Fruit fly (Drosophila melanogaster) whole organism, embryonic: ENCODE results near the gene Chpf.

Experiments used
- Atf3 ChIP-seq: fragments of 200-800 bp; sonication (Bioruptor generic); optimal IDR thresholded peaks from 3 replicates; lab custom pipeline; 2016; ENCODE audit warnings: missing biosample characterization, missing genetic modification characterization
- BtbVII ChIP-seq: fragments of 200-800 bp; sonication (Bioruptor generic); optimal IDR thresholded peaks from 3 replicates; lab custom pipeline; 2017; ENCODE audit warnings: missing biosample characterization, mild to moderate bottlenecking, missing genetic modification characterization
- CG10959 ChIP-seq: fragments of 200-800 bp; sonication (Bioruptor generic); IDR thresholded peaks from 2 replicates; pipeline ENCODE4 v1.3.6; 2022; ENCODE audit warnings: missing biosample characterization, missing genetic modification characterization
- CG12744 ChIP-seq: fragments of 200-800 bp; sonication (Bioruptor generic); optimal IDR thresholded peaks from 2 replicates; lab custom pipeline; 2016; ENCODE audit warnings: missing biosample characterization, missing genetic modification characterization
- CG13123 ChIP-seq: fragments of 200-800 bp; sonication (Bioruptor generic); optimal IDR thresholded peaks from 2 replicates; lab custom pipeline; 2016; ENCODE audit warnings: missing biosample characterization, missing genetic modification characterization
- CG14710 ChIP-seq: fragments of 200-800 bp; sonication (Bioruptor generic); optimal IDR thresholded peaks from 3 replicates; lab custom pipeline; 2019; ENCODE audit warnings: missing biosample characterization, mild to moderate bottlenecking, missing genetic modification characterization, moderate library complexity
- CG14965 ChIP-seq: fragments of 200-800 bp; sonication (Bioruptor generic); optimal IDR thresholded peaks from 2 replicates; lab custom pipeline; 2016; ENCODE audit warnings: missing biosample characterization, missing genetic modification characterization, borderline replicate concordance
- CG18011 ChIP-seq: fragments of 200-800 bp; sonication (Bioruptor generic); optimal IDR thresholded peaks from 2 replicates; lab custom pipeline; 2017; ENCODE audit warnings: missing biosample characterization, missing genetic modification characterization, mild to moderate bottlenecking, moderate library complexity, missing genotype
- CG1832 ChIP-seq: fragments of 200-800 bp; sonication (Bioruptor generic); optimal IDR thresholded peaks from 2 replicates; lab custom pipeline; 2017; ENCODE audit warnings: missing biosample characterization, mild to moderate bottlenecking, missing genetic modification characterization, inconsistent platforms
- CG30403 ChIP-seq: fragments of 200-800 bp; sonication (Bioruptor generic); optimal IDR thresholded peaks from 3 replicates; lab custom pipeline; 2016; ENCODE audit warnings: missing biosample characterization, missing genetic modification characterization
- CG31388 ChIP-seq: fragments of 200-800 bp; sonication (Bioruptor generic); optimal IDR thresholded peaks from 2 replicates; lab custom pipeline; 2016; ENCODE audit warnings: missing biosample characterization, missing genetic modification characterization
- CG31441 ChIP-seq: fragments of 200-800 bp; sonication (Bioruptor generic); IDR thresholded peaks from 2 replicates; pipeline ENCODE4 v1.3.6; 2022; ENCODE audit warnings: missing biosample characterization, missing genetic modification characterization
- CG32772 ChIP-seq: fragments of 200-800 bp; sonication (Bioruptor generic); IDR thresholded peaks from 2 replicates; pipeline ENCODE4 v1.3.6; 2022; ENCODE audit warnings: missing biosample characterization, missing genetic modification characterization
- CG4404 ChIP-seq: fragments of 200-800 bp; sonication (Bioruptor generic); IDR thresholded peaks from 2 replicates; pipeline ENCODE4 v1.3.6; 2022; ENCODE audit warnings: missing biosample characterization, missing genetic modification characterization
- CG5180 ChIP-seq: fragments of 200-800 bp; sonication (Bioruptor generic); optimal IDR thresholded peaks from 3 replicates; lab custom pipeline; 2017; ENCODE audit warnings: missing biosample characterization, missing genetic modification characterization, mild to moderate bottlenecking, moderate library complexity, missing genetic modification reagents
- CG6813 ChIP-seq: fragments of 200-800 bp; sonication (Bioruptor generic); optimal IDR thresholded peaks from 2 replicates; lab custom pipeline; 2017; ENCODE audit warnings: missing biosample characterization, missing genetic modification characterization, mild to moderate bottlenecking, moderate library complexity, missing genetic modification reagents
- CG7987 ChIP-seq: fragments of 200-800 bp; sonication (Bioruptor generic); optimal IDR thresholded peaks from 2 replicates; lab custom pipeline; 2018; ENCODE audit warnings: missing biosample characterization, mild to moderate bottlenecking, missing genetic modification characterization, moderate library complexity
- CG9876 ChIP-seq: fragments of 200-800 bp; sonication (Bioruptor generic); optimal IDR thresholded peaks from 2 replicates; lab custom pipeline; 2016; ENCODE audit warnings: missing biosample characterization, missing genetic modification characterization
- E2f2 ChIP-seq: fragments of 200-800 bp; sonication (Bioruptor generic); IDR thresholded peaks from 2 replicates; pipeline ENCODE4 v1.3.6; 2022; ENCODE audit warnings: missing biosample characterization, missing genetic modification characterization
- Fer1 ChIP-seq: fragments of 200-800 bp; sonication (Bioruptor generic); optimal IDR thresholded peaks from 2 replicates; lab custom pipeline; 2017; ENCODE audit warnings: missing biosample characterization, mild to moderate bottlenecking, missing genetic modification characterization
- H2.0 ChIP-seq: fragments of 200-800 bp; sonication (Bioruptor generic); IDR thresholded peaks from 2 replicates; pipeline ENCODE4 v1.3.6; 2022; ENCODE audit warnings: missing biosample characterization, missing genetic modification characterization
- Lhr ChIP-seq: fragments of 200-800 bp; sonication (Bioruptor generic); optimal IDR thresholded peaks from 3 replicates; lab custom pipeline; 2017; ENCODE audit warnings: mild to moderate bottlenecking, missing biosample characterization, missing genetic modification reagents, missing genetic modification characterization
- Myb ChIP-seq: fragments of 200-800 bp; sonication (Bioruptor generic); optimal IDR thresholded peaks from 2 replicates; lab custom pipeline; 2016; ENCODE audit warnings: missing biosample characterization, missing genetic modification characterization
- Neu2 ChIP-seq: fragments of 200-800 bp; sonication (Bioruptor generic); optimal IDR thresholded peaks from 3 replicates; lab custom pipeline; 2016; ENCODE audit warnings: missing biosample characterization, missing genetic modification characterization, borderline replicate concordance
- PHDP ChIP-seq: fragments of 200-800 bp; sonication (Bioruptor generic); optimal IDR thresholded peaks from 3 replicates; lab custom pipeline; 2018; ENCODE audit warnings: missing biosample characterization, mild to moderate bottlenecking, missing genetic modification characterization, moderate library complexity
- Sox102F ChIP-seq: fragments of 200-800 bp; sonication (Bioruptor generic); optimal IDR thresholded peaks from 2 replicates; lab custom pipeline; 2018; ENCODE audit warnings: missing biosample characterization, mild to moderate bottlenecking, missing genetic modification characterization, moderate library complexity
- Spps ChIP-seq: fragments of 200-800 bp; sonication (Bioruptor generic); optimal IDR thresholded peaks from 2 replicates; lab custom pipeline; 2018; ENCODE audit warnings: missing biosample characterization, mild to moderate bottlenecking, missing genetic modification characterization
- TFAM ChIP-seq: fragments of 200-800 bp; sonication (Bioruptor generic); optimal IDR thresholded peaks from 2 replicates; lab custom pipeline; 2017; ENCODE audit warnings: missing biosample characterization, missing genetic modification characterization, inconsistent platforms
- YL-1 ChIP-seq: fragments of 200-800 bp; sonication (Bioruptor generic); optimal IDR thresholded peaks from 3 replicates; lab custom pipeline; 2017; ENCODE audit warnings: missing biosample characterization, mild to moderate bottlenecking, missing genetic modification characterization
- al ChIP-seq: fragments of 200-800 bp; sonication (Bioruptor generic); IDR thresholded peaks from 2 replicates; pipeline ENCODE4 v1.3.6; 2022; ENCODE audit warnings: missing biosample characterization, missing genetic modification characterization
- amos ChIP-seq: fragments of 200-800 bp; sonication (Bioruptor generic); IDR thresholded peaks from 2 replicates; pipeline ENCODE4 v1.3.6; 2022; ENCODE audit warnings: missing biosample characterization, missing genetic modification characterization; ENCODE audit not compliant: partially characterized antibody
- aop ChIP-seq: fragments of 200-800 bp; sonication (Bioruptor generic); IDR thresholded peaks from 2 replicates; pipeline ENCODE4 v1.3.6; 2022; ENCODE audit warnings: missing biosample characterization, missing genetic modification characterization
- az2 ChIP-seq: fragments of 200-800 bp; sonication (Bioruptor generic); optimal IDR thresholded peaks from 3 replicates; lab custom pipeline; 2016; ENCODE audit warnings: missing biosample characterization, missing genetic modification characterization
- caup ChIP-seq: fragments of 200-800 bp; sonication (Bioruptor generic); optimal IDR thresholded peaks from 3 replicates; lab custom pipeline; 2017; ENCODE audit warnings: missing biosample characterization, mild to moderate bottlenecking, missing genetic modification characterization, moderate library complexity; ENCODE audit not compliant: severe bottlenecking
- chif ChIP-seq, 2 experiments: fragments of 200-800 bp; sonication (Bioruptor generic); optimal IDR thresholded peaks; 3 replicates each; lab custom pipeline; 2016; ENCODE audit warnings: missing biosample characterization in 2 of 2, missing genetic modification characterization in 2 of 2
- disco-r ChIP-seq: fragments of 200-800 bp; sonication (Bioruptor generic); optimal IDR thresholded peaks from 2 replicates; lab custom pipeline; 2016; ENCODE audit warnings: missing biosample characterization, missing genetic modification characterization
- eve ChIP-seq, 2 experiments: fragments of >200 bp; optimal IDR thresholded peaks; 2 replicates each; lab custom pipeline; 2017; ENCODE audit warnings: missing biosample characterization in 2 of 2, missing genetic modification characterization in 2 of 2
- ham ChIP-seq: fragments of 200-800 bp; sonication (Bioruptor generic); IDR thresholded peaks from 2 replicates; pipeline ENCODE4 v1.3.6; 2022; ENCODE audit warnings: missing biosample characterization, missing genetic modification characterization
- her ChIP-seq: fragments of 200-800 bp; sonication (Bioruptor generic); optimal IDR thresholded peaks from 2 replicates; lab custom pipeline; 2016; ENCODE audit warnings: missing biosample characterization, missing genetic modification characterization
- kah ChIP-seq: fragments of 200-800 bp; sonication (Bioruptor generic); optimal IDR thresholded peaks from 2 replicates; lab custom pipeline; 2018; ENCODE audit warnings: missing biosample characterization, mild to moderate bottlenecking, missing genetic modification characterization
- kay ChIP-seq: fragments of 200-800 bp; sonication (Bioruptor generic); optimal IDR thresholded peaks from 2 replicates; lab custom pipeline; 2016; ENCODE audit warnings: missing biosample characterization, missing genetic modification characterization
- phol ChIP-seq: fragments of 200-800 bp; sonication (Bioruptor generic); optimal IDR thresholded peaks from 3 replicates; lab custom pipeline; 2018; ENCODE audit warnings: missing biosample characterization, mild to moderate bottlenecking, missing genetic modification characterization, moderate library complexity
- pnt ChIP-seq: fragments of 200-800 bp; sonication (Bioruptor generic); optimal IDR thresholded peaks from 3 replicates; lab custom pipeline; 2016; ENCODE audit warnings: missing biosample characterization, missing genetic modification characterization
- prd ChIP-seq, 3 experiments: fragments of >200 bp in 2 of 3; fragments of 200-800 bp in 1 of 3; sonication (Bioruptor generic) in 1 of 3; optimal IDR thresholded peaks in 2 of 3; IDR thresholded peaks in 1 of 3; 2 replicates in 2 of 3; 3 replicates in 1 of 3; pipeline versions ENCODE4 v1.3.6 to Lab custom; 2017 to 2022; ENCODE audit warnings: missing biosample characterization in 1 of 3, missing genetic modification characterization in 1 of 3
- row ChIP-seq: fragments of 200-800 bp; sonication (Bioruptor generic); IDR thresholded peaks from 3 replicates; pipeline ENCODE4 v1.3.6; 2022; ENCODE audit warnings: missing biosample characterization, missing genetic modification characterization
- sens ChIP-seq: fragments of 200-800 bp; sonication (Bioruptor generic); peaks from one replicate; lab custom pipeline; 2016; ENCODE audit warnings: missing biosample characterization, missing genetic modification characterization
- tna ChIP-seq: fragments of 200-800 bp; sonication (Bioruptor generic); IDR thresholded peaks from 2 replicates; pipeline ENCODE4 v1.3.6; 2022; ENCODE audit warnings: missing biosample characterization, missing genetic modification characterization; ENCODE audit not compliant: partially characterized antibody
- wdn ChIP-seq: fragments of 200-800 bp; sonication (Bioruptor generic); IDR thresholded peaks from 2 replicates; pipeline ENCODE4 v1.3.6; 2022; ENCODE audit warnings: missing biosample characterization, missing genetic modification characterization
- zen ChIP-seq: fragments of 200-800 bp; sonication (Bioruptor generic); optimal IDR thresholded peaks from 3 replicates; lab custom pipeline; 2018; ENCODE audit warnings: missing biosample characterization, mild to moderate bottlenecking, missing genetic modification characterization, moderate library complexity

The Chpf gene

DNA sequence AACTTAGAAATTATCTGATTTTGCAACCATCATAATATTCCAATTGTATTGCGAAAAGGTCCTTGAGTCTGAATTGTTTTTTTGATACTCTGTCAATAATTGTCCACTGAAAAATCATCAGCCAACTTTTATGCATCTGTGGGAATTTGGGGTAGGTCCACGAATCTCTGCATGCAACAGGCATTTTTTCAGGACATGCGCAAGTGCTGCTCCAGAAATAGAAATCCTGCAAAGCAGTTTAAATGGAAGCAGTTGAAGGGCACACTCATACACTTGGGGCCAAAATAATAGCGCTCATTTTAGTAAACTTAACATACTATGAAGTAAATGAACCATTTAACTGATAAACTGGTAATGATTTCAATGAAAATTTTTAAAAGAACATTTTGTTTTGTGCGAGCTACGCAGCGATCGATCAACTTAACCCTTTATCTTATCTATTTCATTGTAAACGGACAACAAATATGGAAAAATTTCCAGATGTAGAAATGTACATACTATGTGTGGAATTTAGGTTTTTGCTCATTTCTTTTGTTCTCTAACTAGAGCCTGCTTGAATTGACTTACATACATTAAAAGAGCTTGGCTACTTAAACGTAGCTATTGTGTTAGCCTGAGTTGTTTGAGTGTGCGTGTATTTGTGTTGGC is 18.0 kb upstream of the Chpf start (continued):
- TF ChIP-seq row (GFP tag; lab: Robert Waterston, UW) (peak; percentile 71), CG31388 (no peak), Atf3 (GFP tag; lab: Kevin White, UChicago) (peak; percentile 24), CG14965 (GFP tag; lab: Kevin White, UChicago) (peak; percentile 18), YL-1 (peak; percentile 42), ham (GFP tag; lab: Robert Waterston, UW) (no peak), pnt (GFP tag; lab: Kevin White, UChicago) (peak; percentile 71), CG6813 (GFP tag; lab: Kevin White, UChicago) (peak; percentile 1), CG9876 (GFP tag; lab: Kevin White, UChicago) (peak; percentile 41), CG18011 (GFP tag; lab: Kevin White, UChicago) (peak; percentile 28), CG14710 (tag; lab: Kevin White, UChicago) (peak; percentile 76), Neu2 (no peak), tna (no peak), CG4404 (no peak), phol (tag; lab: Kevin White, UChicago) (peak; percentile 80), Myb (GFP tag; lab: Kevin White, UChicago) (no peak), Lhr (GFP tag; lab: Kevin White, UChicago) (peak; percentile 48), disco-r (GFP tag; lab: Kevin White, UChicago) (peak; percentile 29), CG10959 (GFP tag; lab: Robert Waterston, UW) (no peak), CG1832 (GFP tag; lab: Kevin White, UChicago) (no peak), Spps (tag; lab: Kevin White, UChicago) (peak; percentile 54), CG13123 (GFP tag; lab: Kevin White, UChicago) (peak; percentile 15), Fer1 (GFP tag; lab: Kevin White, UChicago) (peak; percentile 83), az2 (GFP tag; lab: Kevin White, UChicago) (peak; percentile 67), TFAM (GFP tag; lab: Kevin White, UChicago) (no peak), wdn (GFP tag; lab: Robert Waterston, UW) (no peak), eve (GFP tag; optimal IDR thresholded peaks at IDR 0.05; lab: Kevin White, UChicago) (peak in 1 of 2 experiments; percentile 92), kay (GFP tag; lab: Kevin White, UChicago) (no peak), Sox102F (GFP tag; lab: Kevin White, UChicago) (peak; percentile 63), prd (optimal IDR thresholded peaks at IDR 0.05; lab: Kevin White, UChicago) (no peak), prd (GFP tag; IDR thresholded peaks at IDR 0.05; lab: Robert Waterston, UW) (peak; percentile 61; the same call in 2 of the 3 replicates), CG30403 (GFP tag; lab: Kevin White, UChicago) (peak; percentile 72), sens (peak; percentile 96), amos (GFP tag; lab: Robert Waterston, UW) (no peak), PHDP (peak; percentile 75), aop (GFP tag; lab: Robert Waterston, UW) (no peak), caup (GFP tag; lab: Kevin White, UChicago) (peak; percentile 63), H2.0 (GFP tag; lab: Robert Waterston, UW) (no peak), chif (GFP tag; optimal IDR thresholded peaks at IDR 0.05; lab: Kevin White, UChicago) (peak; percentile 63 to 67), CG32772 (GFP tag; lab: Robert Waterston, UW) (peak; percentile 35; the same call in 1 of the 2 replicates), CG7987 (no peak), CG12744 (peak; percentile 31), kah (GFP tag; lab: Kevin White, UChicago) (peak; percentile 55), CG5180 (GFP tag; lab: Kevin White, UChicago) (peak; percentile 49), BtbVII (GFP tag; lab: Kevin White, UChicago) (peak; percentile 58), her (GFP tag; lab: Kevin White, UChicago) (peak; percentile 54), E2f2 (GFP tag; lab: Robert Waterston, UW) (0 out of 2 replicates have a peak, but pooled peaks have one; percentile 7), CG31441 (GFP tag; lab: Robert Waterston, UW) (peak; percentile 75), zen (tag; lab: Kevin White, UChicago) (peak; percentile 50), al (GFP tag; lab: Robert Waterston, UW) (no peak)
